Worm (Caenorhabditis elegans) whole organism, mixed stage, embryonic: Measurements from ENCODE around the gene str-35.
A peak's percentile ranks its signal among the peaks of the same experiment; 100 is the strongest.

ENCODE experiments used
- M03D4.4 ChIP-seq: sonication (generic microtip); optimal IDR thresholded peaks from 2 replicates; lab custom pipeline; 2017; ENCODE audit warnings: mild to moderate bottlenecking, missing genetic modification characterization, missing compliant biosample characterization
- blmp-1 ChIP-seq: fragments of 150-350 bp; optimal IDR thresholded peaks from 2 replicates; lab custom pipeline; 2014; ENCODE audit warnings: missing biosample characterization, missing genetic modification characterization
- ceh-39 ChIP-seq: fragments of 150-350 bp; optimal IDR thresholded peaks from 2 replicates; lab custom pipeline; 2014; ENCODE audit warnings: missing biosample characterization, missing genetic modification characterization
- ceh-43 ChIP-seq: fragments of 200-800 bp; sonication (Bioruptor generic); optimal IDR thresholded peaks from 2 replicates; lab custom pipeline; 2018; ENCODE audit warnings: mild to moderate bottlenecking, missing genetic modification characterization, moderate library complexity, missing compliant biosample characterization
- ceh-83 ChIP-seq: fragments of 200-800 bp; sonication (Bioruptor generic); optimal IDR thresholded peaks from 2 replicates; lab custom pipeline; 2018; ENCODE audit warnings: mild to moderate bottlenecking, missing genetic modification characterization, missing compliant biosample characterization
- cnd-1 ChIP-seq: fragments of 200-800 bp; sonication (Bioruptor generic); optimal IDR thresholded peaks from 2 replicates; lab custom pipeline; 2018; ENCODE audit warnings: mild to moderate bottlenecking, missing genetic modification characterization, missing compliant biosample characterization
- drap-1 ChIP-seq: fragments of 200-800 bp; sonication (Bioruptor generic); optimal IDR thresholded peaks from 3 replicates; lab custom pipeline; 2018; ENCODE audit warnings: mild to moderate bottlenecking, missing genetic modification characterization, missing compliant biosample characterization
- elt-1 ChIP-seq: sonication (generic microtip); optimal IDR thresholded peaks from 2 replicates; lab custom pipeline; 2017; ENCODE audit warnings: missing genetic modification characterization, mild to moderate bottlenecking, missing compliant biosample characterization, antibody characterized with exemption, moderate library complexity, borderline replicate concordance; ENCODE audit not compliant: insufficient read depth
- elt-3 ChIP-seq: fragments of 150-350 bp; optimal IDR thresholded peaks from 2 replicates; lab custom pipeline; 2014; ENCODE audit warnings: missing biosample characterization, missing genetic modification characterization
- flh-1 ChIP-seq: fragments of 200-800 bp; sonication (Bioruptor generic); optimal IDR thresholded peaks from 2 replicates; lab custom pipeline; 2018; ENCODE audit warnings: mild to moderate bottlenecking, missing genetic modification characterization, moderate library complexity, missing compliant biosample characterization
- ham-2 ChIP-seq: fragments of 200-800 bp; sonication (Bioruptor generic); optimal IDR thresholded peaks from 2 replicates; lab custom pipeline; 2018; ENCODE audit warnings: mild to moderate bottlenecking, missing genetic modification characterization, missing compliant biosample characterization
- hlh-1 ChIP-seq: fragments of 150-350 bp; optimal IDR thresholded peaks from 2 replicates; lab custom pipeline; 2014; ENCODE audit warnings: missing biosample characterization, missing genetic modification reagents, missing genetic modification characterization
- lin-13 ChIP-seq: fragments of 150-350 bp; optimal IDR thresholded peaks from 2 replicates; lab custom pipeline; 2014; ENCODE audit warnings: missing biosample characterization, missing genetic modification characterization
- lin-32 ChIP-seq: fragments of 200-800 bp; sonication (Bioruptor generic); optimal IDR thresholded peaks from 2 replicates; lab custom pipeline; 2018; ENCODE audit warnings: mild to moderate bottlenecking, missing genetic modification characterization, missing compliant biosample characterization
- lsy-2 ChIP-seq: fragments of 150-350 bp; optimal IDR thresholded peaks from 2 replicates; lab custom pipeline; 2014; ENCODE audit warnings: missing biosample characterization, missing genetic modification characterization
- mab-5 ChIP-seq: fragments of 150-350 bp; optimal IDR thresholded peaks from 2 replicates; lab custom pipeline; 2014; ENCODE audit warnings: missing biosample characterization, missing genetic modification characterization
- mep-1 ChIP-seq: fragments of 150-350 bp; optimal IDR thresholded peaks from 2 replicates; lab custom pipeline; 2017; ENCODE audit warnings: missing biosample characterization, missing genetic modification reagents, missing genetic modification characterization, inconsistent platforms
- mls-2 ChIP-seq: sonication (generic microtip); optimal IDR thresholded peaks from 2 replicates; lab custom pipeline; 2016; ENCODE audit warnings: mild to moderate bottlenecking, missing genetic modification characterization, moderate library complexity, missing compliant biosample characterization
- nhr-12 ChIP-seq: fragments of 150-350 bp; optimal IDR thresholded peaks from 2 replicates; lab custom pipeline; 2014; ENCODE audit warnings: missing biosample characterization, missing genetic modification characterization
- nhr-2 ChIP-seq: fragments of 150-350 bp; optimal IDR thresholded peaks from 2 replicates; lab custom pipeline; 2014; ENCODE audit warnings: missing biosample characterization, missing genetic modification characterization
- nhr-237 ChIP-seq: fragments of 150-350 bp; optimal IDR thresholded peaks from 2 replicates; lab custom pipeline; 2014; ENCODE audit warnings: missing biosample characterization, missing genetic modification characterization
- nhr-76 ChIP-seq: sonication (generic microtip); optimal IDR thresholded peaks from 2 replicates; lab custom pipeline; 2017; ENCODE audit warnings: missing biosample characterization, missing genetic modification characterization
- pha-4 ChIP-seq: fragments of 150-350 bp; optimal IDR thresholded peaks from 2 replicates; lab custom pipeline; 2018; ENCODE audit warnings: missing biosample characterization, missing genetic modification reagents, missing genetic modification characterization
- sem-2 ChIP-seq: fragments of 200-800 bp; sonication (Bioruptor generic); optimal IDR thresholded peaks from 2 replicates; lab custom pipeline; 2018; ENCODE audit warnings: mild to moderate bottlenecking, missing genetic modification characterization, missing compliant biosample characterization
- snpc-4 ChIP-seq: fragments of 150-350 bp; optimal IDR thresholded peaks from 2 replicates; lab custom pipeline; 2014; ENCODE audit warnings: missing biosample characterization, missing genetic modification characterization
- sptf-1 ChIP-seq: sonication (generic microtip); optimal IDR thresholded peaks from 2 replicates; lab custom pipeline; 2017; ENCODE audit warnings: mild to moderate bottlenecking, missing genetic modification characterization, moderate library complexity, missing compliant biosample characterization
- tbx-8 ChIP-seq: fragments of 200-800 bp; sonication (Bioruptor generic); optimal IDR thresholded peaks from 2 replicates; lab custom pipeline; 2018; ENCODE audit warnings: mild to moderate bottlenecking, missing genetic modification characterization, moderate library complexity, missing compliant biosample characterization
- unc-120 ChIP-seq: sonication (generic microtip); optimal IDR thresholded peaks from 2 replicates; lab custom pipeline; 2017; ENCODE audit warnings: missing genetic modification characterization, missing compliant biosample characterization; ENCODE audit not compliant: poor library complexity, severe bottlenecking
- unc-62 ChIP-seq: fragments of 150-350 bp; optimal IDR thresholded peaks from 2 replicates; lab custom pipeline; 2014; ENCODE audit warnings: missing biosample characterization, missing genetic modification reagents, missing genetic modification characterization
- zip-8 ChIP-seq: fragments of 150-350 bp; optimal IDR thresholded peaks from 2 replicates; lab custom pipeline; 2014; ENCODE audit warnings: missing biosample characterization, missing genetic modification characterization
- ztf-11 ChIP-seq: fragments of 150-350 bp; optimal IDR thresholded peaks from 2 replicates; lab custom pipeline; 2014; ENCODE audit warnings: missing biosample characterization, missing genetic modification characterization

str-35 gene

DNA sequence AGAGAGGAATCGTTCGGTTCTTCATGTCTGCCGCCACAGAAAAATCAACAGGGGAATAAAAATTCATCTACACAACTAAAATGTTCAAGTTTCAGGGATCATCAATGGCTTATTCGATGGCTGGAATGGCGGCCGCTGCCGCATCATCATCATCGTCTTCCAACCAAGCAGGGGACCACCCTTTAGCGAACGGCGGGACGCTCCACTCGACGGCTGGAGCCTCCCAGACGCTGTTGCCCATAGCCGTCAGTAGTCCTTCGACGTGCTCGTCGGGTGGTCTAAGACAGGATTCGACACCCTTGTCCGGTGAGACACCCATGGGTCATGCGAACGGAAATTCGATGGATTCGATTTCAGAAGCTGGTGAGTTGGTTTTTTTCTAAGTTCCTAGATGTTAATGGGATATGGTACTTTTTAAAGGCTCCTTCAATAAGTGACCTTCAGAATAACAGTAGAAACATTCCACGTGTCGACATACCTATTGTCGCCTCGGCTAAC, 29.3 kb downstream of the str-35 start:
- TF ChIP-seq ztf-11 (tag; lab: Kevin White, UChicago) (no peak), tbx-8 (GFP tag; lab: Kevin White, UChicago) (no peak)

ce11 chrV:4504445-4504844, 29.8 kb downstream of the str-35 start:
- TF ChIP-seq zip-8 (tag; lab: Kevin White, UChicago) (no peak), sem-2 (GFP tag; lab: Kevin White, UChicago) (no peak), mab-5 (tag; lab: Kevin White, UChicago) (no peak), elt-3 (no peak), nhr-237 (tag; lab: Kevin White, UChicago) (no peak), nhr-12 (tag; lab: Kevin White, UChicago) (no peak), snpc-4 (no peak), flh-1 (no peak), drap-1 (no peak), unc-120 (tag; lab: Kevin White, UChicago) (no peak), ham-2 (GFP tag; lab: Kevin White, UChicago) (no peak), pha-4 (no peak), nhr-76 (tag; lab: Kevin White, UChicago) (no peak), mep-1 (no peak), hlh-1 (no peak)

- no peak for TF ChIP-seq sptf-1 (tag; lab: Kevin White, UChicago)
- TF ChIP-seq lin-13 (tag; lab: Kevin White, UChicago) = no peak
- no peak for TF ChIP-seq ceh-43 (GFP tag; lab: Kevin White, UChicago)
- no peak for TF ChIP-seq M03D4.4
- no peak for TF ChIP-seq elt-1 (tag; lab: Kevin White, UChicago)
- TF ChIP-seq nhr-12 (tag; lab: Kevin White, UChicago) = no peak
- TF ChIP-seq pha-4 = no peak
- no peak for TF ChIP-seq drap-1
- TF ChIP-seq mls-2 = no peak
- TF ChIP-seq ham-2 (GFP tag; lab: Kevin White, UChicago) = no peak
- TF ChIP-seq tbx-8 (GFP tag; lab: Kevin White, UChicago) = no peak
- TF ChIP-seq mep-1 = no peak
- no peak for TF ChIP-seq nhr-2 (tag; lab: Kevin White, UChicago)
- no peak for TF ChIP-seq unc-62
- no peak for TF ChIP-seq cnd-1
- TF ChIP-seq hlh-1 = no peak
These were observed 30.4 kb downstream of the str-35 start for ce11 chrV:4505000-4505399.

- no peak for TF ChIP-seq lsy-2 (tag; lab: Kevin White, UChicago)
- peak; percentile 37 for TF ChIP-seq unc-62
- peak; percentile 0 for TF ChIP-seq M03D4.4
- TF ChIP-seq blmp-1 (tag; lab: Kevin White, UChicago) = peak; percentile 13
- TF ChIP-seq zip-8 (tag; lab: Kevin White, UChicago) = peak; percentile 85
- TF ChIP-seq nhr-2 (tag; lab: Kevin White, UChicago) = peak; percentile 36
- no peak for TF ChIP-seq sptf-1 (tag; lab: Kevin White, UChicago)
- peak; percentile 16 for TF ChIP-seq elt-1 (tag; lab: Kevin White, UChicago)
- peak; percentile 59 for TF ChIP-seq hlh-1
These were observed 31.0 kb downstream of the str-35 start for ce11 chrV:4505408-4506270.

DNA sequence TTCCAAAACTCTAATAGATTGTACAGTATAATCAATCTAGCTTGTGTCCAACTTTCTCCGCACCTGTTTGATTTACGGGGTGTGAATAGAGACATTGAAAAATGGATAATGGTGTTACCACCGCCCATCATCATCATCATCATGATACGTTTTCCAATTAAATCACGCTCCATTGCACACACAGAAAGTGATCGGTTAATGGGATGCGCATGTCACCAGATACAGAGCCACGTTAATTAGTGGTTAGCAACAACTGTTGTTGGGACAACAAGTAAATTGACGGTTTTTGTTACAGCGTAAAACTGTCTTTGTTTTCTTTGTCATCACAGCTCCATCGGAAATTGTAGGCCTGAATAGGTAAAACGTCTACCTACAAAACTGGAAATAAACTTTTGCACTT, 32.0 kb downstream of the str-35 start:
- TF ChIP-seq lin-13 (tag; lab: Kevin White, UChicago) (no peak), ceh-83 (GFP tag; lab: Kevin White, UChicago) (no peak), pha-4 (no peak), nhr-237 (tag; lab: Kevin White, UChicago) (no peak), tbx-8 (GFP tag; lab: Kevin White, UChicago) (no peak), ceh-43 (GFP tag; lab: Kevin White, UChicago) (no peak), mls-2 (no peak), M03D4.4 (no peak), nhr-76 (tag; lab: Kevin White, UChicago) (no peak), unc-62 (peak; percentile 99), lin-32 (GFP tag; lab: Kevin White, UChicago) (peak; percentile 80), nhr-2 (tag; lab: Kevin White, UChicago) (peak; percentile 65), ceh-39 (tag; lab: Kevin White, UChicago) (no peak)
